Fruit fly (Drosophila melanogaster) Kc167 (cell line): ENCODE results near the gene abd-A.

Experiments
- Myc ChIP-seq: fragments of >200 bp; optimal IDR thresholded peaks from 2 replicates; lab custom pipeline; 2017; ENCODE audit warnings: missing external identifiers
- Sin3A ChIP-seq: fragments of >200 bp; optimal IDR thresholded peaks from 2 replicates; lab custom pipeline; 2018; ENCODE audit warnings: missing external identifiers
- h ChIP-seq: fragments of >200 bp; optimal IDR thresholded peaks from 3 replicates; lab custom pipeline; 2018; ENCODE audit warnings: missing external identifiers
- insv ChIP-seq: fragments of >200 bp; optimal IDR thresholded peaks from 3 replicates; lab custom pipeline; 2018; ENCODE audit warnings: missing external identifiers
- psq ChIP-seq: fragments of >200 bp; optimal IDR thresholded peaks from 2 replicates; lab custom pipeline; 2017; ENCODE audit warnings: missing external identifiers
- ttk ChIP-seq: sonication (Bioruptor generic); optimal IDR thresholded peaks from 2 replicates; lab custom pipeline; 2017; ENCODE audit warnings: missing external identifiers

Gene abd-A

DNA sequence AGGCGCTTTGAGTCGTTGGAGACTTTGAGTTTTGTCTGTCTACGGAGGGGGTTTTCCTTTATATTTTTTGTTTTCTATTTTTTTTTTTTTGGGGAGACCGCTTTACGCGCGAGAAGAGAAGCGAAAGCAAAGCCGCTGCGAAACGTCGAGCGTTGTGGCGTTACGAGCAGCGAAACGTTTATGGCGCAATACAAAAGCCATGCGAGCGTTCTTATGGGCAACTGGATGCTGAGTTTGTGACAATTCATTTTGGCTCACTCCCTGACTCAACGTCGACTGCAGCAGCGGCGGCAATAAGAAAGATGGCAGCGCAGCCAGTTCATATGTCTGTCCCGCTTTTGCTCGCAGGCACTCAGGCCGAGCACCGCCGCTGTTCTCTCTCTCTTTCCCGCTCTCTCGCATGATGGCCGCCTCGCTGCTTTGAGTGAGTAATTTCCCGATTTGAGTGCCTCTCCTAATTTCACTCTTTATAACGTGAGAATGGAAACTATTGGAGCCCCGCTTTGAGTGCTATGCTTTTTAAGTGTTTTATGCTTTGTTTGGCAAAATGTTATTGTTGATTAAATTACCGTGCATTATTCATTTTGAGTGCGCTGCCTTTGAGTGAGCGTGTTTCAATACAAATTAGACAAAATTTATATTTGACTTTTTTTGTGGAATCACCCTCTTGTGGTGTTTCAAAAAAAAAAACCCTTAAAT is at the start of gene abd-A:
Gene abd-A, minus strand, starts transcription at position 191 of the 699 bp plus-strand sequence.
- no peak for TF ChIP-seq Myc
- no peak for TF ChIP-seq ttk (lab: Kevin White, UChicago)
- TF ChIP-seq h = no peak
- no peak for TF ChIP-seq psq (lab: Kevin White, UChicago)
- TF ChIP-seq insv (lab: Kevin White, UChicago) = no peak
- TF ChIP-seq Sin3A (lab: Kevin White, UChicago) = no peak

DNA sequence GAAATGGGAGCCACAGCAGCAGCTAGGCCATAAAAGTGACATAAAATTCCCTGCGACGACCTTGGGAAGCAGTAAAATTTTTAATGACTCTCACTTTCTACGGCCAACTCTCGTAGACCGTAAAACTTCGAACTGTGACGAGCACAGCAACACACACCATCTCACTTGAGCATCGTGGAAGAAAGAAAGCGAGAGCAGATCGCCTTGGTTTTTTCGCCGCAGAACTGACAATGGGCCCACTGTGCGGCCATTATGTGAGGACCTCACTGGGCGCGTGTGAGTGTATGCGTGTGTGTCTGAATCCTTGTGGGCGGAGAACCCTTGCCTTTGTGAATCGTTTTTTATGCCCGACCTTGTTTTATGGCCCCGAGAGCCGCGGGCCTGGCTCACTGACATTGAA is 48.6 kb upstream of the abd-A start:
- no peak for TF ChIP-seq Myc

dm6 chr3R:16876643-16877042 is 46.8 kb upstream of the abd-A start:
- no peak for TF ChIP-seq Myc
- no peak for TF ChIP-seq ttk (lab: Kevin White, UChicago)
- TF ChIP-seq psq (lab: Kevin White, UChicago) = no peak
- TF ChIP-seq h = no peak
- TF ChIP-seq insv (lab: Kevin White, UChicago) = no peak
- TF ChIP-seq Sin3A (lab: Kevin White, UChicago) = no peak

- no peak for TF ChIP-seq insv (lab: Kevin White, UChicago)
- TF ChIP-seq ttk (lab: Kevin White, UChicago) = no peak
- TF ChIP-seq Myc = no peak
Measured at dm6 chr3R:16875501-16875900, 45.7 kb upstream of the abd-A start.

DNA sequence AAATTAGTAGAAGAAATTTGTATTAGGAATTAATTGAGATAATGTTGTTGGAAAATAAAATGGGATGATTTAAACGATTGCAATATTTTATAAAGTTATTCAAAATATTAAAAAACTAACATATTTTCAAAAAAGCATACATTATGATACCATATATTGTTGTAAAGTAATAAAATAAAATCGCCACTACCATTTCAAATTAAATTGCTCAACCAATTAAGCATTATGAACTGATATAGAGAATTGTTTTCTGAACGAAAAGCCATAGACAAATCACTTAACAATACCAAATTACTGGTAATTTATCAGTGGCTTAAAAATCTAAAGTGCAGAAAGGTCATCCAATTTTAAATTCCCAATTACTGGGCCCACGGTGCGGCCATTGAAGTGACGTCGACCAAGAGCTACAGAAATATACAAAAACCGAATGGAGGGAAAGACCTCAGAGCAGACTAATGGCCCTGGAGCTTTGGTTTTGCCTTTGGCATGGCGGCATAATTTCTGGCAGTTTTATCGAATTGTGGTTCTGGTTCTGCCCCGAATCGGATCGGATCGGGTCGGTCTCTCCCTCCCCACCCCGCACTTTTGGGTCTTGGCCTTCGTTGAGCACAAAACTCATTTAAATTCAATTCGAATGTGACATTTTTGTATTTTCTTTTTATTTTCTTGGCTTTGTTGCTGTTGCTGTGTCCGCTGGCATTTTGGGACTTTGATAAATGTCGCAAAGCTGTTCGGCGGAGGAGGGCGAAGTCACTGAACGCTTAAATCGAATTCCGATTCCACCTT is 43.3 kb upstream of the abd-A start:
- TF ChIP-seq ttk (lab: Kevin White, UChicago) (no peak), Sin3A (lab: Kevin White, UChicago) (no peak), psq (lab: Kevin White, UChicago) (no peak), insv (lab: Kevin White, UChicago) (no peak)

dm6 chr3R:16871306-16871705 is 41.5 kb upstream of the abd-A start:
- TF ChIP-seq h = no peak
- no peak for TF ChIP-seq psq (lab: Kevin White, UChicago)
- no peak for TF ChIP-seq Myc
- TF ChIP-seq insv (lab: Kevin White, UChicago) = no peak
- no peak for TF ChIP-seq Sin3A (lab: Kevin White, UChicago)
- no peak for TF ChIP-seq ttk (lab: Kevin White, UChicago)

DNA sequence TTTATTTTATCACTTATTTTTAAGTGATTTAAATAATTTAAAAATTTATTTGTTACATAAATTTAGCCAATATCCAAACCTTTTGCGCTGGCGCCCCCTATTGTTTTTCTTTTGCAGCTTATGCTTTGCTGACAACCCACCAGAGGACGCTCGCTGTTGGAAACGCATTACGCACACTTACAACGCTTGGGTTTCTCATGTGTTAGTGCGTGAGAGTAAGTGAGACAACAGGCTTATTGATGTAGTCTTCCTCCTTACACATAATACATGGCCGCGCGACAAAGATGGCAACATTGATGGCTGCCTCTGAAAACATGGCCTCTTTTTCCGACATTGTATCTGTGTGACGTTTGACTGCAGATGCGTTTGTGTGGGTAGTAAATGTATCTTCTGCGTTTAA is 39.4 kb upstream of the abd-A start:
- TF ChIP-seq h = no peak
- no peak for TF ChIP-seq insv (lab: Kevin White, UChicago)
- no peak for TF ChIP-seq psq (lab: Kevin White, UChicago)
- no peak for TF ChIP-seq Myc
- TF ChIP-seq ttk (lab: Kevin White, UChicago) = no peak
- TF ChIP-seq Sin3A (lab: Kevin White, UChicago) = no peak

DNA sequence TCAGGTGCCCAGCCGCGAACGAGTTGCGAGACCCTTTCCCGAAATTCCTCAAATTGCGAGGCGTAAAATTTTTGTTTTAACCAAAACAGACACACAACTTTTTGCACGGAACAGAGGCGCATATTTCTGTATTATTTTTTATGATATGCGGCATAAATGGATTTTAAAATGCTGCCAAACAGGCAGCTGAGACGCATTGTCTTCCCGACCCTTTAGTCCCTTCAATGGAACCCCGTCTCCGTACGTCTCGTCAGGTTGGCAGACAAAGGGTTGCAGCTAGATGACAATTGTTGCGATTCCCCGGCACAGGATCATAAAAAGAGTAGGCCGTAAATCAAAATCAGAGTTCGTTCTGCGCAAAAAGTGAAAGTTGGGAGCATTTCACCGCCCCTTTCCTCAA is 35.1 kb upstream of the abd-A start:
- TF ChIP-seq insv (lab: Kevin White, UChicago) (no peak), Myc (no peak), Sin3A (lab: Kevin White, UChicago) (no peak), h (no peak), psq (lab: Kevin White, UChicago) (no peak), ttk (lab: Kevin White, UChicago) (no peak)

DNA sequence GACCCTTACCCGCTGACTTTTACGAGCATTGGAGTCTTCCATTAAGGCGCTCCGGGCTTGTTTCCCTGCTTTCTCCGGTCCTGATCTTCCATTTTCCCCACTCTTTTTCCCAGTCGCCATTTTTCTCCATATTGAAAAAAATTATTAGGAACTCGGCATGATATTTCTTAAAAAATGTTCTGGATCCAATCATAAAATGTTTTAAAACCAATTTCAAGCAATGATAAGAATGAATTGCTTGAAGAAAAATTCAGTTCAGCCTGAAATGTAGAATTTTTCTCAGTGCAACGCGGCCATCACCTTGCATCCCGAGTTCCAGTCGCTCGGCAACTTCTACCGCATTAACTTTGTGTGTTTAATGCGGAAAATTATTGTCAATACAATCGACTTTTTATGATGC is 31.4 kb upstream of the abd-A start:
- TF ChIP-seq ttk (lab: Kevin White, UChicago) = no peak
- TF ChIP-seq Myc = no peak
- TF ChIP-seq h = no peak
- TF ChIP-seq Sin3A (lab: Kevin White, UChicago) = no peak

DNA sequence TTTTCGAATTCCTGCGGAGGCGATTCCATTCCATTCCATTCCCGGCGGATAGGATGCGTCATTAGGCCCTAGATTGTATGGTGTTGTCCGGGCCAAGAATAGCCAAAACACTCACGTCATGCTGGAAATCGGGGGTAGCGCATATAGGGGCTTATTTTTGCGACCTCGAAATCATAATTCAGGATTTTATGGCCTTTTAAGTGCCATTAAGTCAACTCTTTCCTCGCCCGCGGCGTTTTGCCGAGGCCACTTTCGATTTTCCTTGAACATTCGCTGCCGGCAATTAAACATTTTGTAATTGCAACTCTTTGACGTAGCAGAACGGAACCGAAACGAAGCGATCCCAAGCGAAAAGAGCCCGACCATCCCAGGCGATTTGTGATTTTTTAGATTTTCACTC is 29.8 kb upstream of the abd-A start:
- TF ChIP-seq ttk (lab: Kevin White, UChicago) (no peak), Sin3A (lab: Kevin White, UChicago) (no peak), insv (lab: Kevin White, UChicago) (no peak), Myc (no peak), psq (lab: Kevin White, UChicago) (no peak), h (no peak)

- TF ChIP-seq Myc (no peak), insv (lab: Kevin White, UChicago) (no peak), h (no peak)
Measured at dm6 chr3R:16857029-16858027, 27.5 kb upstream of the abd-A start.

- TF ChIP-seq Myc = no peak
- TF ChIP-seq Sin3A (lab: Kevin White, UChicago) = no peak
- no peak for TF ChIP-seq h
- TF ChIP-seq insv (lab: Kevin White, UChicago) = no peak
- TF ChIP-seq ttk (lab: Kevin White, UChicago) = no peak
- no peak for TF ChIP-seq psq (lab: Kevin White, UChicago)
Measured at dm6 chr3R:16855850-16856249, 26.0 kb upstream of the abd-A start.
